Worm (Caenorhabditis elegans) whole organism, L1 larva: ENCODE measurements around the gene T05C7.4.

Experiments
- C34B4.2 ChIP-seq: sonication (generic microtip); optimal IDR thresholded peaks from 2 replicates; lab custom pipeline; 2017; ENCODE audit warnings: mild to moderate bottlenecking, missing genetic modification characterization, missing compliant biosample characterization
- aha-1 ChIP-seq: fragments of 150-350 bp; optimal IDR thresholded peaks from 2 replicates; lab custom pipeline; 2014; ENCODE audit warnings: missing biosample characterization, missing genetic modification characterization
- ces-1 ChIP-seq: fragments of 150-350 bp; optimal IDR thresholded peaks from 2 replicates; lab custom pipeline; 2014; ENCODE audit warnings: missing biosample characterization, missing genetic modification reagents, missing genetic modification characterization
- dpl-1 ChIP-seq, 3 experiments: fragments of 150-350 bp in 2 of 3; sonication (generic microtip) in 1 of 3; optimal IDR thresholded peaks; 2 replicates each; lab custom pipeline; 2014 to 2017; ENCODE audit warnings: missing biosample characterization in 3 of 3, missing genetic modification characterization in 3 of 3, missing genetic modification reagents in 3 of 3
- efl-1 ChIP-seq, 4 experiments: fragments of 150-350 bp; optimal IDR thresholded peaks in 3 of 4; peaks in 1 of 4; 1 replicate in 1 of 4; 2 replicates in 3 of 4; lab custom pipeline; 2014; ENCODE audit warnings: missing biosample characterization in 2 of 4, missing genetic modification characterization in 2 of 4, missing genetic modification reagents in 2 of 4
- hpl-2 ChIP-seq: fragments of 150-350 bp; optimal IDR thresholded peaks from 2 replicates; lab custom pipeline; 2014; ENCODE audit warnings: missing biosample characterization, missing genetic modification reagents, missing genetic modification characterization
- sox-4 ChIP-seq: sonication (generic microtip); optimal IDR thresholded peaks from 2 replicates; lab custom pipeline; 2016; ENCODE audit warnings: missing genetic modification characterization, missing compliant biosample characterization
- vab-15 ChIP-seq: sonication (generic microtip); optimal IDR thresholded peaks from 2 replicates; lab custom pipeline; 2017; ENCODE audit warnings: missing genotype, mild to moderate bottlenecking, missing genetic modification characterization, missing compliant biosample characterization
- zip-4 ChIP-seq: fragments of 200-800 bp; sonication (Bioruptor generic); optimal IDR thresholded peaks from 2 replicates; lab custom pipeline; 2018; ENCODE audit warnings: mild to moderate bottlenecking, missing genetic modification characterization, moderate library complexity, missing compliant biosample characterization
- ztf-4 ChIP-seq: fragments of 150-350 bp; optimal IDR thresholded peaks from 2 replicates; lab custom pipeline; 2014; ENCODE audit warnings: missing biosample characterization, missing genetic modification characterization

T05C7.4 gene

ce11 chrIV:48780-49179 is 4.7 kb downstream of the T05C7.4 start, which contains the start of gene frm-5.1:
Gene frm-5.1 (minus strand): TSS chrIV:48880.
- no peak for TF ChIP-seq aha-1 (tag; lab: Kevin White, UChicago)
- no peak for TF ChIP-seq C34B4.2
- no peak for TF ChIP-seq ztf-4
- no peak for TF ChIP-seq dpl-1 (GFP tag; optimal IDR thresholded peaks at IDR 0.05; lab: Kevin White, UChicago)
- TF ChIP-seq sox-4 (tag; lab: Kevin White, UChicago), result no peak
- TF ChIP-seq ces-1 (GFP tag; lab: Kevin White, UChicago), result no peak
- no peak for TF ChIP-seq hpl-2
- TF ChIP-seq vab-15, result no peak
- TF ChIP-seq efl-1 (optimal IDR thresholded peaks at IDR 0.05; lab: Kevin White, UChicago), result no peak
- TF ChIP-seq efl-1 (GFP tag; optimal IDR thresholded peaks at IDR 0.05 in 1 of 2; lab: Kevin White, UChicago), result no peak
- TF ChIP-seq zip-4 (GFP tag; lab: Kevin White, UChicago), result no peak
